Worm (Caenorhabditis elegans): ENCODE measurements around the gene T07G12.2.

ce11 chrIV:10545038-10545437, 14.5 kb downstream of the T07G12.2 start, which contains the start of gene T07G12.5:
- no peak for TF ChIP-seq W03F9.2 (tag; optimal IDR thresholded peaks at IDR 0.05)
- no peak for TF ChIP-seq dao-5 (tag; optimal IDR thresholded peaks at IDR 0.05)

Measured in whole organism, L4/young adult.